Worm (Caenorhabditis elegans): ENCODE data around the gene cubn-1.

ce11 chrV:12570271-12570670, 40.9 kb upstream of the cubn-1 start:
- TF ChIP-seq hlh-13 (GFP tag; optimal IDR thresholded peaks at IDR 0.05), result no peak
- TF ChIP-seq tbx-2 (tag; optimal IDR thresholded peaks at IDR 0.05), result no peak

All from whole organism, late embryonic.